Worm (Caenorhabditis elegans) whole organism, L4 larva: ENCODE data around the gene Y4C6B.2.
A peak's percentile ranks its signal among the peaks of the same experiment; 100 is the strongest.

ENCODE experiments used
- F10B5.3 ChIP-seq: sonication (generic microtip); optimal IDR thresholded peaks from 2 replicates; lab custom pipeline; 2016; ENCODE audit warnings: mild to moderate bottlenecking, missing genetic modification characterization, missing compliant biosample characterization
- F49E8.2 ChIP-seq: sonication (generic microtip); optimal IDR thresholded peaks from 2 replicates; lab custom pipeline; 2016; ENCODE audit warnings: missing compliant biosample characterization, mild to moderate bottlenecking, missing genetic modification characterization, borderline replicate concordance
- T26A8.4 ChIP-seq: fragments of 200-800 bp; sonication (Bioruptor generic); IDR thresholded peaks from 2 replicates; pipeline ENCODE4 v1.3.6; 2022; ENCODE audit warnings: missing genetic modification characterization, missing compliant biosample characterization
- Y48G9A.11 ChIP-seq: fragments of 200-800 bp; sonication (Bioruptor generic); IDR thresholded peaks from 2 replicates; pipeline ENCODE4 v1.3.6; 2022; ENCODE audit warnings: missing genetic modification reagents, missing genetic modification characterization, missing compliant biosample characterization
- Y5F2A.4 ChIP-seq: fragments of 200-800 bp; sonication (Bioruptor generic); optimal IDR thresholded peaks from 2 replicates; lab custom pipeline; 2018; ENCODE audit warnings: mild to moderate bottlenecking, missing genetic modification characterization, missing compliant biosample characterization
- ZK546.5 ChIP-seq, 2 experiments: sonication (generic microtip); optimal IDR thresholded peaks; 2 replicates each; lab custom pipeline; 2017; ENCODE audit warnings: missing biosample characterization in 2 of 2, missing genetic modification characterization in 2 of 2
- aha-1 ChIP-seq: fragments of 150-350 bp; peaks from one replicate; lab custom pipeline; 2014; ENCODE audit warnings: missing biosample characterization, missing genetic modification characterization
- aly-2 ChIP-seq: sonication (generic microtip); optimal IDR thresholded peaks from 2 replicates; lab custom pipeline; 2018; ENCODE audit warnings: missing biosample characterization, missing genetic modification characterization
- ama-1 ChIP-seq: fragments of 150-350 bp; optimal IDR thresholded peaks from 2 replicates; lab custom pipeline; 2014; ENCODE audit warnings: inconsistent platforms, mixed read lengths
- ceh-44 ChIP-seq: fragments of 200-800 bp; sonication (Bioruptor generic); IDR thresholded peaks from 2 replicates; pipeline ENCODE4 v1.3.6; 2022; ENCODE audit warnings: missing genetic modification reagents, missing genetic modification characterization, missing compliant biosample characterization
- daf-19 ChIP-seq: fragments of 200-800 bp; sonication (Bioruptor generic); conservative IDR thresholded peaks from 2 replicates; pipeline ENCODE4 v1.3.6; 2022; ENCODE audit warnings: missing genetic modification characterization, missing compliant biosample characterization
- dpl-1 ChIP-seq: fragments of 150-350 bp; optimal IDR thresholded peaks from 2 replicates; lab custom pipeline; 2014; ENCODE audit warnings: missing biosample characterization, missing genetic modification reagents, missing genetic modification characterization
- fos-1 ChIP-seq: fragments of 150-350 bp; optimal IDR thresholded peaks from 2 replicates; lab custom pipeline; 2014; ENCODE audit warnings: missing biosample characterization, missing genetic modification characterization
- hlh-11 ChIP-seq: fragments of 200-800 bp; sonication (Bioruptor generic); optimal IDR thresholded peaks from 2 replicates; lab custom pipeline; 2018; ENCODE audit warnings: mild to moderate bottlenecking, missing genetic modification characterization, missing compliant biosample characterization
- lim-7 ChIP-seq: fragments of 200-800 bp; sonication (Bioruptor generic); IDR thresholded peaks from 2 replicates; pipeline ENCODE4 v1.3.6; 2022; ENCODE audit warnings: missing genetic modification characterization, missing compliant biosample characterization
- lin-1 ChIP-seq: fragments of 200-800 bp; sonication (Bioruptor generic); IDR thresholded peaks from 2 replicates; pipeline ENCODE4 v1.3.6; 2022; ENCODE audit warnings: missing genetic modification reagents, missing genetic modification characterization, missing compliant biosample characterization
- lin-13 ChIP-seq: fragments of 150-350 bp; optimal IDR thresholded peaks from 2 replicates; lab custom pipeline; 2014; ENCODE audit warnings: missing biosample characterization, missing genetic modification reagents, missing genetic modification characterization
- lin-15B ChIP-seq: fragments of 150-350 bp; sonication (generic microtip); optimal IDR thresholded peaks from 3 replicates; lab custom pipeline; 2014; ENCODE audit warnings: missing biosample characterization, missing genetic modification characterization
- lin-29 ChIP-seq: fragments of 200-800 bp; sonication (Bioruptor generic); IDR thresholded peaks from 2 replicates; pipeline ENCODE4 v1.3.6; 2022; ENCODE audit warnings: missing genetic modification reagents, missing genetic modification characterization, missing compliant biosample characterization
- lin-38 ChIP-seq: fragments of 200-800 bp; sonication (Bioruptor generic); IDR thresholded peaks from 2 replicates; pipeline ENCODE4 v1.3.6; 2022; ENCODE audit warnings: missing genetic modification reagents, missing genetic modification characterization, missing compliant biosample characterization
- madf-5 ChIP-seq, 2 experiments: fragments of 200-800 bp; sonication (Bioruptor generic); IDR thresholded peaks; 2 replicates each; pipeline ENCODE4 v1.3.6; 2022; ENCODE audit warnings: missing compliant biosample characterization in 2 of 2, missing genetic modification characterization in 2 of 2
- mdl-1 ChIP-seq, 2 experiments: fragments of 150-350 bp in 1 of 2; sonication (generic microtip) in 1 of 2; optimal IDR thresholded peaks; 2 replicates each; lab custom pipeline; 2014 to 2017; ENCODE audit warnings: missing biosample characterization in 2 of 2, missing genetic modification characterization in 2 of 2
- mep-1 ChIP-seq: fragments of 150-350 bp; sonication (generic microtip); optimal IDR thresholded peaks from 3 replicates; lab custom pipeline; 2014; ENCODE audit warnings: missing biosample characterization, missing genetic modification characterization
- nhr-11 ChIP-seq: fragments of 150-350 bp; optimal IDR thresholded peaks from 2 replicates; lab custom pipeline; 2014; ENCODE audit warnings: missing biosample characterization, missing genetic modification characterization
- nhr-25 ChIP-seq: sonication (generic microtip); optimal IDR thresholded peaks from 2 replicates; lab custom pipeline; 2017; ENCODE audit warnings: missing genetic modification characterization, mild to moderate bottlenecking, missing compliant biosample characterization, antibody characterized with exemption, moderate library complexity, borderline replicate concordance; ENCODE audit not compliant: insufficient read depth
- nhr-76 ChIP-seq: fragments of 150-350 bp; optimal IDR thresholded peaks from 2 replicates; lab custom pipeline; 2014; ENCODE audit warnings: missing biosample characterization, missing genetic modification characterization
- pha-4 ChIP-seq, 2 experiments: fragments of 150-350 bp in 1 of 2; fragments of 200-800 bp in 1 of 2; sonication (Bioruptor generic) in 1 of 2; IDR thresholded peaks in 1 of 2; optimal IDR thresholded peaks in 1 of 2; 2 replicates each; pipeline versions ENCODE4 v1.3.6 to Lab custom; 2014 to 2022; ENCODE audit warnings: missing genetic modification characterization in 2 of 2, missing genetic modification reagents in 2 of 2, missing biosample characterization in 1 of 2, missing compliant biosample characterization in 1 of 2
- skn-1 ChIP-seq: fragments of 150-350 bp; optimal IDR thresholded peaks from 2 replicates; lab custom pipeline; 2014; ENCODE audit warnings: missing biosample characterization, missing genetic modification characterization
- snpc-1.2 ChIP-seq: fragments of 200-800 bp; sonication (Bioruptor generic); IDR thresholded peaks from 2 replicates; pipeline ENCODE4 v1.3.6; 2022; ENCODE audit warnings: missing genetic modification reagents, missing genetic modification characterization, missing compliant biosample characterization
- spr-3 ChIP-seq: fragments of 200-800 bp; sonication (Bioruptor generic); optimal IDR thresholded peaks from 2 replicates; lab custom pipeline; 2018; ENCODE audit warnings: mild to moderate bottlenecking, missing genetic modification characterization, missing compliant biosample characterization
- tra-1 ChIP-seq: fragments of 200-800 bp; sonication (Bioruptor generic); IDR thresholded peaks from 2 replicates; pipeline ENCODE4 v1.3.6; 2022; ENCODE audit warnings: missing genetic modification reagents, missing genetic modification characterization, missing compliant biosample characterization
- unc-39 ChIP-seq: sonication (generic microtip); optimal IDR thresholded peaks from 2 replicates; lab custom pipeline; 2017; ENCODE audit warnings: missing biosample characterization, missing genetic modification characterization
- vab-7 ChIP-seq: fragments of 200-800 bp; sonication (Bioruptor generic); IDR thresholded peaks from 2 replicates; pipeline ENCODE4 v1.3.6; 2022; ENCODE audit warnings: missing genetic modification reagents, missing genetic modification characterization, missing compliant biosample characterization
- zfp-2 ChIP-seq: sonication (generic microtip); optimal IDR thresholded peaks from 2 replicates; lab custom pipeline; 2016; ENCODE audit warnings: mild to moderate bottlenecking, missing genetic modification characterization, missing compliant biosample characterization

Gene Y4C6B.2

ce11 chrIV:5388477-5389065 lies 49.2 kb downstream of the Y4C6B.2 start, which contains the start of gene elo-6 (continued):
- TF ChIP-seq lin-1 (GFP tag; lab: Robert Waterston, UW) = peak; percentile 58; the same call in 1 of the 2 replicates
- no peak for TF ChIP-seq lin-29
- peak; percentile 73 for TF ChIP-seq ama-1
- no peak for TF ChIP-seq Y5F2A.4 (GFP tag; lab: Kevin White, UChicago)
- no peak for TF ChIP-seq nhr-11 (tag; lab: Kevin White, UChicago)
- TF ChIP-seq fos-1 (tag; lab: Kevin White, UChicago) = no peak
- no peak for TF ChIP-seq ceh-44 (GFP tag; lab: Robert Waterston, UW)
- TF ChIP-seq ZK546.5 (tag; optimal IDR thresholded peaks at IDR 0.05; lab: Kevin White, UChicago) = no peak
- TF ChIP-seq lin-38 (GFP tag; lab: Robert Waterston, UW) = 0 out of 2 replicates have a peak, but pooled peaks have one; percentile 10
- peak; percentile 79 for TF ChIP-seq hlh-11 (tag; lab: Kevin White, UChicago)

ce11 chrIV:5389951-5390350 lies 50.6 kb downstream of the Y4C6B.2 start:
- TF ChIP-seq lin-38 (GFP tag; lab: Robert Waterston, UW) (0 out of 2 replicates have a peak, but pooled peaks have one; percentile 22), F49E8.2 (tag; lab: Kevin White, UChicago) (peak; percentile 56), aha-1 (tag; lab: Kevin White, UChicago) (peak; percentile 85), spr-3 (GFP tag; lab: Kevin White, UChicago) (no peak), T26A8.4 (GFP tag; lab: Robert Waterston, UW) (no peak), aly-2 (tag; lab: Kevin White, UChicago) (no peak), daf-19 (GFP tag; lab: Robert Waterston, UW) (no peak), unc-39 (no peak), lim-7 (GFP tag; lab: Robert Waterston, UW) (no peak), madf-5 (GFP tag; IDR thresholded peaks at IDR 0.05; lab: Robert Waterston, UW) (0 out of 4 replicates have a peak, but pooled peaks of 1 of the 2 experiments have one; percentile 26), Y48G9A.11 (GFP tag; lab: Robert Waterston, UW) (peak; percentile 42; the same call in 1 of the 2 replicates), snpc-1.2 (peak; percentile 84)

DNA sequence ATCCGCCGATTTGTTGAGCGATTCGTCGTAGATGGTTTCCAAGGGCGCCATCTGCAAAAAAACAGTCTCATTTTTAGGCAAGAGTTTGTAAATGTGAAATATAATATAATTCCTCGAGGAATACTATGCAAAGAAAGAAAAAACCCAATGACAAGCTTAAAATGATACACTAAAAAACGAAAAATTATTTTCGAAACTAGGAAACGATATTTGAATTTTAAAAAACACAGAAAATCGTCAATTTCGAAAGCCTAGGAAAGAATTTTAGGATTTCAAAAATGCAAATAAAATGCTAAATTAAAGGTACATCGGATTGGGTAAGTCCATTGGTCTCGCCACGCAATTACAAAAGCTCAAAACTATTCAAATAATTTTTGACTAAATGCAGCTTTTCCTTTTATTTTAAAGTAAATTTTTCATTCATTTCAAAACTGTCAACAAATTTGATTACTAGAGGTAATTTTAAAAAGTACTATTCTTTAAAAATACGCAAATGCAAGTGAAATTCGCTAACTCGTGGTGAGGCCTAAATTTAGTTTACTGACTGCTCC lies 52.2 kb downstream of the Y4C6B.2 start, which contains the start of the genes htp-1 and ZK616.5:
TSS of gene htp-1 (minus strand) at position 51 of the 551 bp plus-strand sequence.
TSS of gene ZK616.5 (plus strand) at position 423 of the 551 bp plus-strand sequence.
- no peak for TF ChIP-seq zfp-2 (tag; lab: Kevin White, UChicago)
- no peak for TF ChIP-seq dpl-1 (GFP tag; lab: Kevin White, UChicago)
- no peak for TF ChIP-seq tra-1
- no peak for TF ChIP-seq nhr-25 (tag; lab: Kevin White, UChicago)
- TF ChIP-seq pha-4 (GFP tag; IDR thresholded peaks at IDR 0.05; lab: Robert Waterston, UW) = no peak
- no peak for TF ChIP-seq pha-4 (tag; optimal IDR thresholded peaks at IDR 0.05; lab: Kevin White, UChicago)
- no peak for TF ChIP-seq F10B5.3 (tag; lab: Kevin White, UChicago)
- no peak for TF ChIP-seq vab-7 (GFP tag; lab: Robert Waterston, UW)
- TF ChIP-seq spr-3 (GFP tag; lab: Kevin White, UChicago) = no peak
- no peak for TF ChIP-seq lin-15B (tag; lab: Kevin White, UChicago)
- TF ChIP-seq mep-1 = no peak
- TF ChIP-seq lin-13 (GFP tag; lab: Kevin White, UChicago) = no peak
- TF ChIP-seq lin-1 (GFP tag; lab: Robert Waterston, UW) = no peak
- no peak for TF ChIP-seq mdl-1 (tag; optimal IDR thresholded peaks at IDR 0.05; lab: Kevin White, UChicago)
- TF ChIP-seq nhr-76 (tag; lab: Kevin White, UChicago) = no peak
- TF ChIP-seq madf-5 (GFP tag; IDR thresholded peaks at IDR 0.05; lab: Robert Waterston, UW) = no peak
- TF ChIP-seq daf-19 (GFP tag; lab: Robert Waterston, UW) = no peak
- TF ChIP-seq skn-1 (tag; lab: Kevin White, UChicago) = no peak
